Fruit fly (Drosophila melanogaster) whole organism, wandering third instar larva: ENCODE measurements around the gene tal-1A.

Experiments used
- CG32264 ChIP-seq: fragments of 200-800 bp; sonication (Bioruptor generic); optimal IDR thresholded peaks from 2 replicates; lab custom pipeline; 2016; ENCODE audit warnings: missing biosample characterization, missing genetic modification characterization
- CG9705 ChIP-seq: fragments of 200-800 bp; sonication (Bioruptor generic); optimal IDR thresholded peaks from 2 replicates; lab custom pipeline; 2018; ENCODE audit warnings: missing biosample characterization, mild to moderate bottlenecking, missing genetic modification characterization
- CrebA ChIP-seq: fragments of 200-800 bp; sonication (Bioruptor generic); optimal IDR thresholded peaks from 2 replicates; lab custom pipeline; 2016; ENCODE audit warnings: missing biosample characterization, mild to moderate bottlenecking, missing genetic modification characterization, borderline replicate concordance
- Dfd ChIP-seq: fragments of >200 bp; optimal IDR thresholded peaks from 2 replicates; lab custom pipeline; 2017; ENCODE audit warnings: missing biosample characterization, missing genetic modification characterization
- Dif ChIP-seq: fragments of 200-275, 200-300 bp; sonication (Bioruptor generic); optimal IDR thresholded peaks from 2 replicates; lab custom pipeline; 2018; ENCODE audit warnings: missing biosample characterization, missing genetic modification characterization; ENCODE audit not compliant: partially characterized antibody
- GATAd ChIP-seq: sonication (Bioruptor generic); optimal IDR thresholded peaks from 2 replicates; lab custom pipeline; 2016; ENCODE audit warnings: missing biosample characterization, missing genetic modification characterization
- HLH106 ChIP-seq: fragments of 200-800 bp; optimal IDR thresholded peaks from 3 replicates; lab custom pipeline; 2019; ENCODE audit warnings: missing biosample characterization, mild to moderate bottlenecking, missing genetic modification characterization, moderate library complexity
- Hnf4 ChIP-seq: fragments of 200-800 bp; sonication (Bioruptor generic); optimal IDR thresholded peaks from 2 replicates; lab custom pipeline; 2016; ENCODE audit warnings: missing biosample characterization, mild to moderate bottlenecking, missing genetic modification characterization
- Hr78 ChIP-seq: fragments of >200 bp; optimal IDR thresholded peaks from 2 replicates; lab custom pipeline; 2017; ENCODE audit warnings: missing biosample characterization, missing genetic modification characterization
- Hr83 ChIP-seq: fragments of 200-300 bp; sonication (Bioruptor generic); optimal IDR thresholded peaks from 2 replicates; lab custom pipeline; 2016; ENCODE audit warnings: missing biosample characterization, mild to moderate bottlenecking, missing genetic modification characterization, moderate library complexity; ENCODE audit not compliant: poor library complexity, severe bottlenecking
- Jra ChIP-seq: sonication (Bioruptor generic); optimal IDR thresholded peaks from 2 replicates; lab custom pipeline; 2016; ENCODE audit warnings: missing biosample characterization, missing genetic modification characterization
- Mio ChIP-seq: sonication (Bioruptor generic); optimal IDR thresholded peaks from 2 replicates; lab custom pipeline; 2016; ENCODE audit warnings: missing biosample characterization, missing genetic modification characterization
- Myc ChIP-seq: fragments of >200 bp; optimal IDR thresholded peaks from 2 replicates; lab custom pipeline; 2017
- N ChIP-seq: fragments of >200 bp; optimal IDR thresholded peaks from 2 replicates; lab custom pipeline; 2018; ENCODE audit warnings: missing biosample characterization, missing external identifiers, missing genetic modification characterization
- OdsH ChIP-seq: fragments of 200-800 bp; sonication (Bioruptor generic); optimal IDR thresholded peaks from 2 replicates; lab custom pipeline; 2016; ENCODE audit warnings: missing biosample characterization, mild to moderate bottlenecking, missing genetic modification characterization
- Rel ChIP-seq, 2 experiments: fragments of 200-800 bp; sonication (Bioruptor generic) in 1 of 2; optimal IDR thresholded peaks; 2 replicates in 1 of 2; 3 replicates in 1 of 2; lab custom pipeline; 2016 to 2019; ENCODE audit warnings: mild to moderate bottlenecking in 2 of 2, missing biosample characterization in 2 of 2, missing genetic modification characterization in 2 of 2, moderate library complexity in 1 of 2
- Sp1 ChIP-seq: fragments of 200-800 bp; sonication (Bioruptor generic); optimal IDR thresholded peaks from 3 replicates; lab custom pipeline; 2019; ENCODE audit warnings: missing biosample characterization, mild to moderate bottlenecking, missing genetic modification characterization, moderate library complexity
- Vsx2 ChIP-seq: fragments of 200-300, 225-300 bp; sonication (Bioruptor generic); optimal IDR thresholded peaks from 2 replicates; lab custom pipeline; 2018; ENCODE audit warnings: missing biosample characterization, missing genetic modification characterization; ENCODE audit not compliant: partially characterized antibody
- br ChIP-seq: fragments of 200-800 bp; sonication (Bioruptor generic); optimal IDR thresholded peaks from 2 replicates; lab custom pipeline; 2016; ENCODE audit warnings: missing biosample characterization, missing genetic modification characterization
- brk ChIP-seq: fragments of 200-800 bp; sonication (Bioruptor generic); optimal IDR thresholded peaks from 2 replicates; lab custom pipeline; 2016; ENCODE audit warnings: missing biosample characterization, mild to moderate bottlenecking, missing genetic modification characterization
- dl ChIP-seq, 2 experiments: fragments of 175-275, 200-275 bp in 1 of 2; fragments of 200-275 bp in 1 of 2; sonication (Bioruptor generic); optimal IDR thresholded peaks; lab custom pipeline; 2018; ENCODE audit warnings: mild to moderate bottlenecking in 2 of 2, missing biosample characterization in 2 of 2, missing genetic modification characterization in 2 of 2, moderate library complexity in 2 of 2; ENCODE audit not compliant: partially characterized antibody in 2 of 2, insufficient read depth in 1 of 2
- dmrt93B ChIP-seq: fragments of 200-800 bp; sonication (Bioruptor generic); optimal IDR thresholded peaks from 2 replicates; lab custom pipeline; 2018; ENCODE audit warnings: missing biosample characterization, mild to moderate bottlenecking, missing genetic modification characterization
- dsf ChIP-seq: sonication (Bioruptor generic); optimal IDR thresholded peaks from 2 replicates; lab custom pipeline; 2016; ENCODE audit warnings: missing biosample characterization, missing genetic modification characterization, borderline replicate concordance
- ey ChIP-seq: fragments of 200-800 bp; sonication (Bioruptor generic); optimal IDR thresholded peaks from 2 replicates; lab custom pipeline; 2016; ENCODE audit warnings: missing biosample characterization, missing genetic modification characterization
- foxo ChIP-seq, 2 experiments: fragments of 200-800 bp; sonication (Bioruptor generic); optimal IDR thresholded peaks; 2 replicates in 1 of 2; 3 replicates in 1 of 2; lab custom pipeline; 2016 to 2017; ENCODE audit warnings: missing biosample characterization in 2 of 2, missing genetic modification characterization in 2 of 2
- fru ChIP-seq: fragments of 200-800 bp; sonication (Bioruptor generic); optimal IDR thresholded peaks from 3 replicates; lab custom pipeline; 2016; ENCODE audit warnings: missing biosample characterization, mild to moderate bottlenecking, missing genetic modification characterization
- h ChIP-seq: fragments of 200-800 bp; sonication (Bioruptor generic); optimal IDR thresholded peaks from 3 replicates; lab custom pipeline; 2016; ENCODE audit warnings: missing biosample characterization, mild to moderate bottlenecking, missing genetic modification characterization
- jim ChIP-seq: fragments of 175-275, 200-325 bp; sonication (Bioruptor generic); optimal IDR thresholded peaks from 2 replicates; lab custom pipeline; 2016; ENCODE audit warnings: missing biosample characterization, mild to moderate bottlenecking, missing genetic modification characterization
- lola ChIP-seq: fragments of >200 bp; optimal IDR thresholded peaks from 2 replicates; lab custom pipeline; 2017; ENCODE audit warnings: missing biosample characterization, missing genetic modification characterization
- pan ChIP-seq: fragments of >200 bp; optimal IDR thresholded peaks from 2 replicates; lab custom pipeline; 2017
- psq ChIP-seq: fragments of 200-800 bp; sonication (Bioruptor generic); optimal IDR thresholded peaks from 3 replicates; lab custom pipeline; 2017; ENCODE audit warnings: missing biosample characterization, mild to moderate bottlenecking, missing genetic modification characterization, moderate library complexity
- rgr ChIP-seq: fragments of 200-800 bp; sonication (Bioruptor generic); optimal IDR thresholded peaks from 3 replicates; lab custom pipeline; 2016; ENCODE audit warnings: missing biosample characterization, mild to moderate bottlenecking, missing genetic modification characterization
- sage ChIP-seq: fragments of 200-800 bp; sonication (Bioruptor generic); optimal IDR thresholded peaks from 2 replicates; lab custom pipeline; 2016; ENCODE audit warnings: missing biosample characterization, mild to moderate bottlenecking, missing genetic modification characterization
- sv ChIP-seq: fragments of 200-800 bp; sonication (Bioruptor generic); optimal IDR thresholded peaks from 3 replicates; lab custom pipeline; 2016; ENCODE audit warnings: missing biosample characterization, missing genetic modification characterization
- tai ChIP-seq: sonication (Bioruptor generic); optimal IDR thresholded peaks from 2 replicates; lab custom pipeline; 2016; ENCODE audit warnings: missing biosample characterization, missing genetic modification characterization
- usp ChIP-seq: fragments of >200 bp; optimal IDR thresholded peaks from 2 replicates; lab custom pipeline; 2017; ENCODE audit warnings: missing biosample characterization, missing genetic modification characterization
- woc ChIP-seq: sonication (Bioruptor generic); optimal IDR thresholded peaks from 2 replicates; lab custom pipeline; 2016; ENCODE audit warnings: missing biosample characterization, mild to moderate bottlenecking, missing genetic modification characterization

The tal-1A gene

dm6 chr3R:13788224-13788623, 24.7 kb upstream of the tal-1A start:
- TF ChIP-seq lola (no peak), sv (no peak), dl (GFP tag; optimal IDR thresholded peaks at IDR 0.05; lab: Kevin White, UChicago; ENCODE audit: insufficient read depth in 1 of 2, partially characterized antibody in 2 of 2) (no peak), jim (GFP tag; lab: Kevin White, UChicago) (no peak), fru (GFP tag; lab: Kevin White, UChicago) (no peak), tai (GFP tag; lab: Kevin White, UChicago) (no peak)

DNA sequence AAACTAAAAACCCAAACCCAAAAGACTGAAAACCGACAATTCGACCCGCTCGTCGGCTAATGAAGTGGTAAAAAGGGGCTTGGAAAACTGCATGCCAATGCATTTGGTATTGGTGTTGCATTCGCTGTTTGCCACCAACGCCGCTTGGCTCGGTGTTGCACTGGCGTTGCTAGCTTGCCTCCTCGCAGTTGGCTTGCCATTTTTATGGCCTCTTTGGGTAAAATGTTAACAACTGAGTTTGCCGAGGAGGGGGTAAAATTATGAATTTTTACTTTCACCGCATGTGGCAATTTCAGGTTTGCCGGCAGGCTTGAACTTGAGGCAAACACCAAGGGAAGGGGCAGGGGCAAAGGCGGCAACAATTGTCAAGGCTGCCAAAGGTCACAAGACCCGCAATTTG, 24.2 kb upstream of the tal-1A start:
- TF ChIP-seq usp (no peak), rgr (GFP tag; lab: Kevin White, UChicago) (no peak), ey (GFP tag; lab: Kevin White, UChicago) (no peak), Hr78 (GFP tag; lab: Kevin White, UChicago) (no peak)

dm6 chr3R:13789617-13790277, 23.2 kb upstream of the tal-1A start:
- TF ChIP-seq foxo (GFP tag; optimal IDR thresholded peaks at IDR 0.05; lab: Kevin White, UChicago) (no peak), Dif (GFP tag; lab: Kevin White, UChicago) (peak; percentile 36)

dm6 chr3R:13790820-13791219, 22.1 kb upstream of the tal-1A start:
- no peak for TF ChIP-seq Mio (GFP tag; lab: Kevin White, UChicago)

DNA sequence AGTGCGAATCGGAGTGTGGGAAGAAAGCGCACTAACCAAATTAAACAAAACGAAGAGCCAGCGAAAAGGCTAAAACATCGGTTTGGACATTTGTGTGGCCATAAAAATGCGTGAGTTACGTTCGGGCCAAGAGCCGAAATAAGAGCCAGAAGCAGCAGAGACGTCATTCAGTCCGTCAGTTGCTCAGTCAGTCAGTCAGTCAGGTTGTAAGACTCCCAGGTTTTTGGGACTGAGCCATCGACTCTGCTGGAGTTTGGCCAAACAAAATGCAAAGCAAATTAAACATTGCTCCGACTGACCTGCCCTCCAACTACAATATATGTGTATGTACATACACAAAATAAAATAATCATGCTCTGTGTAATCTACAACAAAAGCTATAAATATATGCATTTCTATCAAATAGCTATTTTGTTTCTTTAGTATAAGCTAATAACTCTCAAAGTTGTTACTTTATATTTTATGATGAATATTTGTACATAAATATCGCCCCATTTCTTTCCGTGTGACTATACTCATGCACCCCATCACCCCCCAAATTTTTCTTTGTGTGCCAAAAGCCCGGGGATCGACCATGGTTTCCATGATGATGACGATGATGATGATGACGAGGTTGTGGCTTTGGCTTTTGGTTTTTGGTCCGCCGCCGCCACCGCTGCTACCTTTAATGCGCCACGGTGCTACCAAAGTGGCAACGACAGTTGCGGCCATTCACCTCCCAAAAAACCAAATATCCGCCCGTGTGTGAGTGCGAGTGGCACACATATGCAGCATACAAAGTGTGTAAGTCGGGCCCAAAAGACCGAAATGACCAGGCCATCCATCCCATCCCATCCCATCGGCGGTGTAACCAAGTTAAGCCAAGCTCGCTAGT, 19.6 kb upstream of the tal-1A start:
- TF ChIP-seq Rel (GFP tag; optimal IDR thresholded peaks at IDR 0.05; lab: Kevin White, UChicago), result no peak
- TF ChIP-seq Rel (tag; optimal IDR thresholded peaks at IDR 0.05; lab: Kevin White, UChicago), result no peak
- TF ChIP-seq Jra (GFP tag; lab: Kevin White, UChicago), result no peak
- no peak for TF ChIP-seq sv
- TF ChIP-seq pan, result no peak
- peak; percentile 45 for TF ChIP-seq psq (GFP tag; lab: Kevin White, UChicago)
- no peak for TF ChIP-seq CG32264
- TF ChIP-seq rgr (GFP tag; lab: Kevin White, UChicago), result peak; percentile 23
- no peak for TF ChIP-seq jim (GFP tag; lab: Kevin White, UChicago)
- no peak for TF ChIP-seq tai (GFP tag; lab: Kevin White, UChicago)
- TF ChIP-seq Myc (lab: Kevin White, UChicago), result no peak
- peak; percentile 75 for TF ChIP-seq Sp1 (GFP tag; lab: Kevin White, UChicago)
- TF ChIP-seq sage (GFP tag; lab: Kevin White, UChicago), result no peak
- TF ChIP-seq CrebA, result no peak
- TF ChIP-seq GATAd (GFP tag; lab: Kevin White, UChicago), result no peak
- TF ChIP-seq Hr83 (GFP tag; lab: Kevin White, UChicago), result no peak
- TF ChIP-seq Dif (GFP tag; lab: Kevin White, UChicago), result no peak
- peak; percentile 70 for TF ChIP-seq h (GFP tag; lab: Kevin White, UChicago)
- no peak for TF ChIP-seq lola
- peak; percentile 44 for TF ChIP-seq dmrt93B
- no peak for TF ChIP-seq Hnf4
- no peak for TF ChIP-seq brk (GFP tag; lab: Kevin White, UChicago)
- TF ChIP-seq CG9705, result no peak
- peak; percentile 32 for TF ChIP-seq ey (GFP tag; lab: Kevin White, UChicago)
- peak; percentile 81 for TF ChIP-seq fru (GFP tag; lab: Kevin White, UChicago)
- TF ChIP-seq dsf (GFP tag; lab: Kevin White, UChicago), result no peak
- TF ChIP-seq OdsH (GFP tag; lab: Kevin White, UChicago), result peak; percentile 63
- TF ChIP-seq woc (GFP tag; lab: Kevin White, UChicago), result peak; percentile 11
- TF ChIP-seq Vsx2 (GFP tag; lab: Kevin White, UChicago), result no peak
- TF ChIP-seq Dfd (GFP tag; lab: Kevin White, UChicago), result no peak
- TF ChIP-seq dl (GFP tag; optimal IDR thresholded peaks at IDR 0.05; lab: Kevin White, UChicago; ENCODE audit: insufficient read depth in 1 of 2, partially characterized antibody in 2 of 2), result no peak
- TF ChIP-seq N (GFP tag; lab: Kevin White, UChicago), result no peak
- TF ChIP-seq Hr78 (GFP tag; lab: Kevin White, UChicago), result no peak
- peak in 1 of 2 experiments; percentile 76 for TF ChIP-seq foxo (GFP tag; optimal IDR thresholded peaks at IDR 0.05; lab: Kevin White, UChicago)
- no peak for TF ChIP-seq usp
- peak; percentile 63 for TF ChIP-seq br (GFP tag; lab: Kevin White, UChicago)
- peak; percentile 76 for TF ChIP-seq HLH106 (tag; lab: Kevin White, UChicago)
- TF ChIP-seq Mio (GFP tag; lab: Kevin White, UChicago), result no peak
